Worm (Caenorhabditis elegans) whole organism, L1 larva: ENCODE measurements around the gene sdc-2.
A peak's percentile ranks its signal among the peaks of the same experiment; 100 is the strongest.

Source experiments
- aha-1 ChIP-seq: fragments of 150-350 bp; optimal IDR thresholded peaks from 2 replicates; lab custom pipeline; 2014; ENCODE audit warnings: missing biosample characterization, missing genetic modification characterization
- aly-2 ChIP-seq: fragments of 150-350 bp; optimal IDR thresholded peaks from 2 replicates; lab custom pipeline; 2014; ENCODE audit warnings: missing biosample characterization, missing genetic modification characterization
- ets-5 ChIP-seq: fragments of 200-800 bp; sonication (Bioruptor generic); IDR thresholded peaks from 2 replicates; pipeline ENCODE4 v1.3.6; 2022; ENCODE audit warnings: missing genetic modification characterization, missing compliant biosample characterization
- lin-39 ChIP-seq: fragments of 150-350 bp; optimal IDR thresholded peaks from 2 replicates; lab custom pipeline; 2014; ENCODE audit warnings: missing biosample characterization, missing genetic modification reagents, missing genetic modification characterization
- lir-3 ChIP-seq: sonication (generic microtip); optimal IDR thresholded peaks from 2 replicates; lab custom pipeline; 2016; ENCODE audit warnings: mild to moderate bottlenecking, missing genetic modification characterization, moderate library complexity, missing compliant biosample characterization; ENCODE audit not compliant: poor library complexity
- nhr-12 ChIP-seq: sonication (generic microtip); optimal IDR thresholded peaks from 2 replicates; lab custom pipeline; 2017; ENCODE audit warnings: missing biosample characterization, missing genetic modification characterization
- pqm-1 ChIP-seq: sonication (generic microtip); optimal IDR thresholded peaks from 3 replicates; lab custom pipeline; 2017; ENCODE audit warnings: missing biosample characterization, missing genetic modification characterization
- snpc-4 ChIP-seq: fragments of 150-350 bp; optimal IDR thresholded peaks from 2 replicates; lab custom pipeline; 2014; ENCODE audit warnings: missing biosample characterization, missing genetic modification characterization
- unc-98 ChIP-seq: fragments of 200-800 bp; sonication (Bioruptor generic); IDR thresholded peaks from 2 replicates; pipeline ENCODE4 v1.3.6; 2022; ENCODE audit warnings: missing genetic modification characterization, missing compliant biosample characterization

DNA sequence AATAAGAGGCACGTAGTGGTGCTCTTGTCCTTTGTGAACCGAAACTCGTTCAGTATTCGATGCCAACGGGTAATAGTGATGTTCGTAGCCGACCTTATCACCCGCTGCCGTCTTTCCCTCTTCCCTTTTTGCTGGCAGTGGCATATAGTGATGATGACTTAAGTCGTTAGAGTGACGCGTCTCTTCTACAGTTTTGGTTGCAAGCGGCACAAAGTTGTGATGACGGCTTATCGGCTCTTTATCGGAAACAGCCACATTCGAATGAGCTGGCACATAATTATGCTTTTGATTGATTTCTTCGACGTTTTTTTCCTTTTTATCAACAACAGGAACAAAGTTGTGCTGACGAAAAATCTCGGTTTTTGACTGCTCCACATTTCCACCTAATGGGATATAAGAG is 7.1 kb upstream of the sdc-2 start:
- TF ChIP-seq aly-2 (no peak), pqm-1 (tag; lab: Kevin White, UChicago) (peak; percentile 36), unc-98 (GFP tag; lab: Robert Waterston, UW) (no peak), nhr-12 (tag; lab: Kevin White, UChicago) (no peak), aha-1 (tag; lab: Kevin White, UChicago) (no peak), lin-39 (no peak), snpc-4 (tag; lab: Kevin White, UChicago) (no peak), lir-3 (tag; lab: Kevin White, UChicago) (no peak), ets-5 (GFP tag; lab: Robert Waterston, UW) (no peak)
